Worm (Caenorhabditis elegans): Measurements from ENCODE around the gene clec-86.

DNA sequence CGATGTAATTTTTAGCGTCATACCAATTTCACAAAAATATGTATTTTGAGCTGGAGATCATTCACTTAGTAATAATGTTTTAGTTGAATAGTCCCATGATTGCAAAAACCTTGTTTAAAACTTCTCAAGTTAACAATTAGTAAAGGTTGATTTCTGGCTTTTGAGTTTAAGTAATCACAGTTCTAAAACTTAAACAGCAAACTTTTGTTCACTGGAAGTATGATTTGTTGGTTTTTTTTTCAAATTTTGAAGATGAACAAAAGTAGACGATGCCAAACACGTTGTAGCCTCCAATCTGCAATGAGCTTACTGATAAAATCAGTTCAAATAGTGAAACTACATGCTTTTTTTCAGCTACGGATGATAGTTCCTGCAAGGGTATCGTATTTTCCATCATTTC, 27.1 kb upstream of the clec-86 start, which contains the start of gene C36B7.1:
- TF ChIP-seq lin-39 (tag; optimal IDR thresholded peaks at IDR 0.05) (no peak), nhr-11 (tag; optimal IDR thresholded peaks at IDR 0.05) (no peak), php-3 (GFP tag; IDR thresholded peaks at IDR 0.05) (no peak), F26F4.8 (GFP tag; conservative IDR thresholded peaks at IDR 0.05) (no peak), nhr-41 (GFP tag; IDR thresholded peaks at IDR 0.05) (no peak), T20F7.1 (GFP tag; optimal IDR thresholded peaks at IDR 0.05) (no peak), nhr-25 (tag; optimal IDR thresholded peaks at IDR 0.05; ENCODE audit: borderline replicate concordance, insufficient read depth) (no peak), set-16 (GFP tag; IDR thresholded peaks at IDR 0.05) (no peak), ceh-28 (tag; optimal IDR thresholded peaks at IDR 0.05) (no peak), mxl-3 (GFP tag; optimal IDR thresholded peaks at IDR 0.05) (no peak), Y75B8A.6 (GFP tag; IDR thresholded peaks at IDR 0.05) (no peak), mes-2 (tag; optimal IDR thresholded peaks at IDR 0.05; ENCODE audit: poor library complexity, severe bottlenecking) (no peak), unc-130 (GFP tag; optimal IDR thresholded peaks at IDR 0.05) (no peak)

Data from whole organism, L4 larva.